Fruit fly (Drosophila melanogaster) whole organism, wandering third instar larva: ENCODE measurements around the gene srp.

Experiments used
- Abd-B ChIP-seq: fragments of >200 bp; optimal IDR thresholded peaks from 2 replicates; lab custom pipeline; 2017; ENCODE audit warnings: missing biosample characterization, missing genetic modification characterization
- CG32264 ChIP-seq: fragments of 200-800 bp; sonication (Bioruptor generic); optimal IDR thresholded peaks from 2 replicates; lab custom pipeline; 2016; ENCODE audit warnings: missing biosample characterization, missing genetic modification characterization
- CG9705 ChIP-seq: fragments of 200-800 bp; sonication (Bioruptor generic); optimal IDR thresholded peaks from 2 replicates; lab custom pipeline; 2018; ENCODE audit warnings: missing biosample characterization, mild to moderate bottlenecking, missing genetic modification characterization
- CrebA ChIP-seq: fragments of 200-800 bp; sonication (Bioruptor generic); optimal IDR thresholded peaks from 2 replicates; lab custom pipeline; 2016; ENCODE audit warnings: missing biosample characterization, mild to moderate bottlenecking, missing genetic modification characterization, borderline replicate concordance
- Dfd ChIP-seq: fragments of >200 bp; optimal IDR thresholded peaks from 2 replicates; lab custom pipeline; 2017; ENCODE audit warnings: missing biosample characterization, missing genetic modification characterization
- Dif ChIP-seq: fragments of 200-275, 200-300 bp; sonication (Bioruptor generic); optimal IDR thresholded peaks from 2 replicates; lab custom pipeline; 2018; ENCODE audit warnings: missing biosample characterization, missing genetic modification characterization; ENCODE audit not compliant: partially characterized antibody
- GATAd ChIP-seq: sonication (Bioruptor generic); optimal IDR thresholded peaks from 2 replicates; lab custom pipeline; 2016; ENCODE audit warnings: missing biosample characterization, missing genetic modification characterization
- HLH106 ChIP-seq: fragments of 200-800 bp; optimal IDR thresholded peaks from 3 replicates; lab custom pipeline; 2019; ENCODE audit warnings: missing biosample characterization, mild to moderate bottlenecking, missing genetic modification characterization, moderate library complexity
- Hnf4 ChIP-seq: fragments of 200-800 bp; sonication (Bioruptor generic); optimal IDR thresholded peaks from 2 replicates; lab custom pipeline; 2016; ENCODE audit warnings: missing biosample characterization, mild to moderate bottlenecking, missing genetic modification characterization
- Hr78 ChIP-seq: fragments of >200 bp; optimal IDR thresholded peaks from 2 replicates; lab custom pipeline; 2017; ENCODE audit warnings: missing biosample characterization, missing genetic modification characterization
- Hr83 ChIP-seq: fragments of 200-300 bp; sonication (Bioruptor generic); optimal IDR thresholded peaks from 2 replicates; lab custom pipeline; 2016; ENCODE audit warnings: missing biosample characterization, mild to moderate bottlenecking, missing genetic modification characterization, moderate library complexity; ENCODE audit not compliant: poor library complexity, severe bottlenecking
- Jra ChIP-seq: sonication (Bioruptor generic); optimal IDR thresholded peaks from 2 replicates; lab custom pipeline; 2016; ENCODE audit warnings: missing biosample characterization, missing genetic modification characterization
- Mio ChIP-seq: sonication (Bioruptor generic); optimal IDR thresholded peaks from 2 replicates; lab custom pipeline; 2016; ENCODE audit warnings: missing biosample characterization, missing genetic modification characterization
- Myc ChIP-seq: fragments of >200 bp; optimal IDR thresholded peaks from 2 replicates; lab custom pipeline; 2017
- N ChIP-seq: fragments of >200 bp; optimal IDR thresholded peaks from 2 replicates; lab custom pipeline; 2018; ENCODE audit warnings: missing biosample characterization, missing external identifiers, missing genetic modification characterization
- OdsH ChIP-seq: fragments of 200-800 bp; sonication (Bioruptor generic); optimal IDR thresholded peaks from 2 replicates; lab custom pipeline; 2016; ENCODE audit warnings: missing biosample characterization, mild to moderate bottlenecking, missing genetic modification characterization
- Rel ChIP-seq, 2 experiments: fragments of 200-800 bp; sonication (Bioruptor generic) in 1 of 2; optimal IDR thresholded peaks; 2 replicates in 1 of 2; 3 replicates in 1 of 2; lab custom pipeline; 2016 to 2019; ENCODE audit warnings: mild to moderate bottlenecking in 2 of 2, missing biosample characterization in 2 of 2, missing genetic modification characterization in 2 of 2, moderate library complexity in 1 of 2
- Sp1 ChIP-seq: fragments of 200-800 bp; sonication (Bioruptor generic); optimal IDR thresholded peaks from 3 replicates; lab custom pipeline; 2019; ENCODE audit warnings: missing biosample characterization, mild to moderate bottlenecking, missing genetic modification characterization, moderate library complexity
- Vsx2 ChIP-seq: fragments of 200-300, 225-300 bp; sonication (Bioruptor generic); optimal IDR thresholded peaks from 2 replicates; lab custom pipeline; 2018; ENCODE audit warnings: missing biosample characterization, missing genetic modification characterization; ENCODE audit not compliant: partially characterized antibody
- br ChIP-seq: fragments of 200-800 bp; sonication (Bioruptor generic); optimal IDR thresholded peaks from 2 replicates; lab custom pipeline; 2016; ENCODE audit warnings: missing biosample characterization, missing genetic modification characterization
- brk ChIP-seq: fragments of 200-800 bp; sonication (Bioruptor generic); optimal IDR thresholded peaks from 2 replicates; lab custom pipeline; 2016; ENCODE audit warnings: missing biosample characterization, mild to moderate bottlenecking, missing genetic modification characterization
- dmrt93B ChIP-seq: fragments of 200-800 bp; sonication (Bioruptor generic); optimal IDR thresholded peaks from 2 replicates; lab custom pipeline; 2018; ENCODE audit warnings: missing biosample characterization, mild to moderate bottlenecking, missing genetic modification characterization
- foxo ChIP-seq, 2 experiments: fragments of 200-800 bp; sonication (Bioruptor generic); optimal IDR thresholded peaks; 2 replicates in 1 of 2; 3 replicates in 1 of 2; lab custom pipeline; 2016 to 2017; ENCODE audit warnings: missing biosample characterization in 2 of 2, missing genetic modification characterization in 2 of 2
- fru ChIP-seq: fragments of 200-800 bp; sonication (Bioruptor generic); optimal IDR thresholded peaks from 3 replicates; lab custom pipeline; 2016; ENCODE audit warnings: missing biosample characterization, mild to moderate bottlenecking, missing genetic modification characterization
- h ChIP-seq: fragments of 200-800 bp; sonication (Bioruptor generic); optimal IDR thresholded peaks from 3 replicates; lab custom pipeline; 2016; ENCODE audit warnings: missing biosample characterization, mild to moderate bottlenecking, missing genetic modification characterization
- jim ChIP-seq: fragments of 175-275, 200-325 bp; sonication (Bioruptor generic); optimal IDR thresholded peaks from 2 replicates; lab custom pipeline; 2016; ENCODE audit warnings: missing biosample characterization, mild to moderate bottlenecking, missing genetic modification characterization
- lola ChIP-seq: fragments of >200 bp; optimal IDR thresholded peaks from 2 replicates; lab custom pipeline; 2017; ENCODE audit warnings: missing biosample characterization, missing genetic modification characterization
- pan ChIP-seq: fragments of >200 bp; optimal IDR thresholded peaks from 2 replicates; lab custom pipeline; 2017
- psq ChIP-seq: fragments of 200-800 bp; sonication (Bioruptor generic); optimal IDR thresholded peaks from 3 replicates; lab custom pipeline; 2017; ENCODE audit warnings: missing biosample characterization, mild to moderate bottlenecking, missing genetic modification characterization, moderate library complexity
- rgr ChIP-seq: fragments of 200-800 bp; sonication (Bioruptor generic); optimal IDR thresholded peaks from 3 replicates; lab custom pipeline; 2016; ENCODE audit warnings: missing biosample characterization, mild to moderate bottlenecking, missing genetic modification characterization
- sage ChIP-seq: fragments of 200-800 bp; sonication (Bioruptor generic); optimal IDR thresholded peaks from 2 replicates; lab custom pipeline; 2016; ENCODE audit warnings: missing biosample characterization, mild to moderate bottlenecking, missing genetic modification characterization
- sv ChIP-seq: fragments of 200-800 bp; sonication (Bioruptor generic); optimal IDR thresholded peaks from 3 replicates; lab custom pipeline; 2016; ENCODE audit warnings: missing biosample characterization, missing genetic modification characterization
- tai ChIP-seq: sonication (Bioruptor generic); optimal IDR thresholded peaks from 2 replicates; lab custom pipeline; 2016; ENCODE audit warnings: missing biosample characterization, missing genetic modification characterization
- usp ChIP-seq: fragments of >200 bp; optimal IDR thresholded peaks from 2 replicates; lab custom pipeline; 2017; ENCODE audit warnings: missing biosample characterization, missing genetic modification characterization
- woc ChIP-seq: sonication (Bioruptor generic); optimal IDR thresholded peaks from 2 replicates; lab custom pipeline; 2016; ENCODE audit warnings: missing biosample characterization, mild to moderate bottlenecking, missing genetic modification characterization

Gene srp

DNA sequence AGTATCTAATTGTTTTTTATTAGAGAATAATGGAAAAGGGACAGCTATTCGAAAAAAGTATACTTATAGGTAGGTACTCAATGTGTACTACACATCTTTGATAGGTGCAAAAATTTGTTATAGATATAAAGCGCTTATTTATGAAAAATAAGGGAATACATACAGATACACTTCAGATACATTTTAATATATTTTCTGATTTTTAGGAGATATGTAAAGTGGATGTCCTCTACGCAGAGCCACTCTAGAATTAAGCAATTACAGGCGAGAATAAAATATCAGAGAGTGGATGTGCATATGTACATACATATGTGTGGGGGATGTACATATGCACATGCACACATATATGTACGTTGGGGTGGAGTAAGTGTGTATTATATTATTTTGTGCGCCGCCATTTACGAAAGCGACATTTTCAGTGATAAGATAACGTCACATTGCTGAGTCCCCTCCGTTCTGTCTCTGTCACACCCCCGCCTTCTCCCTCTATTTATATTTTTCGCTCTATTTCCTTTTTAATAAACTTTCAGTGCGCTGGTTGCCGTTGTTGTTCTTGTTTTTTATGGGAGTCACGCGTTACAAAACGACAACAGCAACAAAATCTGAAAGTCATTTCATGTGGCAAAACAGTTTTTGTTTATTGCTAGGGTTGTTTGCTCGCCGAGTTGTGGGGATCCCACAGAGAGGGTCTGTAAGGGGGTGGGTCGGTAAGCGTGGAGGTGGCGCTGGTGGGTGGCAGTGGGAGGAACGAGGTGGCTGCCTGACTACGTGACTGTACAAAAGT lies 18.9 kb downstream of the srp start (continued):
- no peak for TF ChIP-seq jim (GFP tag; lab: Kevin White, UChicago)
- TF ChIP-seq Dif (GFP tag; lab: Kevin White, UChicago), result no peak
- TF ChIP-seq pan (lab: Kevin White, UChicago), result no peak

- TF ChIP-seq OdsH (GFP tag; lab: Kevin White, UChicago) (no peak), Dif (GFP tag; lab: Kevin White, UChicago) (no peak), Sp1 (GFP tag; lab: Kevin White, UChicago) (no peak), Mio (GFP tag; lab: Kevin White, UChicago) (no peak), Hr78 (GFP tag; lab: Kevin White, UChicago) (no peak), Rel (GFP tag; optimal IDR thresholded peaks at IDR 0.05; lab: Kevin White, UChicago) (no peak), Rel (tag; optimal IDR thresholded peaks at IDR 0.05; lab: Kevin White, UChicago) (no peak), CrebA (GFP tag; lab: Kevin White, UChicago) (no peak), Abd-B (GFP tag; lab: Kevin White, UChicago) (no peak), sv (GFP tag; lab: Kevin White, UChicago) (no peak), Myc (lab: Kevin White, UChicago) (no peak), rgr (no peak), sage (GFP tag; lab: Kevin White, UChicago) (no peak), N (GFP tag; lab: Kevin White, UChicago) (no peak)
- TF ChIP-seq, all 38 proteins: peak for 0
Observed at dm6 chr3R:16005943-16006342, 20.0 kb downstream of the srp start.

- no peak for TF ChIP-seq usp (GFP tag; lab: Kevin White, UChicago)
- no peak for TF ChIP-seq GATAd (GFP tag; lab: Kevin White, UChicago)
- peak; percentile 18 for TF ChIP-seq rgr
- TF ChIP-seq Rel (GFP tag; optimal IDR thresholded peaks at IDR 0.05; lab: Kevin White, UChicago), result no peak
- TF ChIP-seq Rel (tag; optimal IDR thresholded peaks at IDR 0.05; lab: Kevin White, UChicago), result peak; percentile 37
- no peak for TF ChIP-seq Abd-B (GFP tag; lab: Kevin White, UChicago)
Observed at dm6 chr3R:16006806-16007556, 21.0 kb downstream of the srp start.

DNA sequence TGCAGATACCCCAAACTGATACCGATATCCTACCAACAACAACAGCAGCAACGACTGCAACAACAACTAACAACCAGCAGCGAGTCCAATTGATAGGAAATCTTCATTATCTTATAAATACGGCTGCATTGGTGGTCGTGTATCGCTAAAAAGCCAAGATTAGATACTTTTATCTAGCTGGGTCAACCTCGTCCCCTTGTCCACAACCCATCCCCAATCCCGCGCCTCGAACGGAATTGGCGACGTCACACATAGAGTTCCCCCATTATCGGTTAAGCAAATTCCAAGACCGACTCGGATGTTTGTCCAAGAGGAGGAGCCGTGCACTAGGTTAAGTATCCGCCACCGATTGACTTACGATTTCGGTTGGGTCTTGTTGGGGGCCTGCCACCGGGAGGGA lies 22.3 kb downstream of the srp start:
- TF ChIP-seq Abd-B (GFP tag; lab: Kevin White, UChicago) (no peak), Rel (GFP tag; optimal IDR thresholded peaks at IDR 0.05; lab: Kevin White, UChicago) (no peak), Rel (tag; optimal IDR thresholded peaks at IDR 0.05; lab: Kevin White, UChicago) (peak; percentile 56)

- no peak for TF ChIP-seq dmrt93B (GFP tag; lab: Kevin White, UChicago)
- TF ChIP-seq GATAd (GFP tag; lab: Kevin White, UChicago), result no peak
- no peak for TF ChIP-seq HLH106 (tag; lab: Kevin White, UChicago)
- no peak for TF ChIP-seq brk (GFP tag; lab: Kevin White, UChicago)
- no peak for TF ChIP-seq pan (lab: Kevin White, UChicago)
- no peak for TF ChIP-seq Mio (GFP tag; lab: Kevin White, UChicago)
- no peak for TF ChIP-seq OdsH (GFP tag; lab: Kevin White, UChicago)
- no peak for TF ChIP-seq jim (GFP tag; lab: Kevin White, UChicago)
- TF ChIP-seq rgr, result peak; percentile 14
- no peak for TF ChIP-seq woc (GFP tag; lab: Kevin White, UChicago)
- no peak for TF ChIP-seq sv (GFP tag; lab: Kevin White, UChicago)
- no peak for TF ChIP-seq N (GFP tag; lab: Kevin White, UChicago)
- no peak for TF ChIP-seq Hr83
- no peak for TF ChIP-seq lola (GFP tag; lab: Kevin White, UChicago)
- no peak for TF ChIP-seq foxo (GFP tag; optimal IDR thresholded peaks at IDR 0.05; lab: Kevin White, UChicago)
- TF ChIP-seq usp (GFP tag; lab: Kevin White, UChicago), result no peak
- TF ChIP-seq Abd-B (GFP tag; lab: Kevin White, UChicago), result no peak
- TF ChIP-seq CG9705, result no peak
- TF ChIP-seq Dif (GFP tag; lab: Kevin White, UChicago), result no peak
- TF ChIP-seq CrebA (GFP tag; lab: Kevin White, UChicago), result no peak
- TF ChIP-seq Rel (GFP tag; optimal IDR thresholded peaks at IDR 0.05; lab: Kevin White, UChicago), result no peak
- TF ChIP-seq Rel (tag; optimal IDR thresholded peaks at IDR 0.05; lab: Kevin White, UChicago), result peak; percentile 47
- peak; percentile 40 for TF ChIP-seq h (GFP tag; lab: Kevin White, UChicago)
- TF ChIP-seq fru (GFP tag; lab: Kevin White, UChicago), result peak; percentile 19
- TF ChIP-seq Vsx2, result no peak
- TF ChIP-seq Hnf4 (GFP tag; lab: Kevin White, UChicago), result peak; percentile 34
- TF ChIP-seq psq (GFP tag; lab: Kevin White, UChicago), result no peak
- TF ChIP-seq sage (GFP tag; lab: Kevin White, UChicago), result no peak
- TF ChIP-seq Dfd, result no peak
- no peak for TF ChIP-seq Sp1 (GFP tag; lab: Kevin White, UChicago)
- TF ChIP-seq Myc (lab: Kevin White, UChicago), result no peak
- peak; percentile 13 for TF ChIP-seq br (GFP tag; lab: Kevin White, UChicago)
- no peak for TF ChIP-seq tai (GFP tag; lab: Kevin White, UChicago)
- TF ChIP-seq Hr78 (GFP tag; lab: Kevin White, UChicago), result no peak
- peak; percentile 21 for TF ChIP-seq Jra (GFP tag; lab: Kevin White, UChicago)
- no peak for TF ChIP-seq CG32264 (GFP tag; lab: Kevin White, UChicago)
Observed at dm6 chr3R:16009030-16009429, 23.1 kb downstream of the srp start, which contains the start of gene GATAe. Gene GATAe, plus strand, starts transcription at chr3R:16009105.
